Fruit fly (Drosophila melanogaster) whole organism, embryonic: ENCODE data around the gene syd.

Source experiments
- Atf-2 ChIP-seq: fragments of 200-800 bp; sonication (Bioruptor generic); optimal IDR thresholded peaks from 2 replicates; lab custom pipeline; 2016; ENCODE audit warnings: missing biosample characterization, missing genetic modification characterization
- CG11560 ChIP-seq: fragments of 200-800 bp; sonication (Bioruptor generic); IDR thresholded peaks from 3 replicates; pipeline ENCODE4 v1.3.6; 2022; ENCODE audit warnings: missing biosample characterization, missing genetic modification characterization
- CG12155 ChIP-seq: fragments of 200-800 bp; sonication (Bioruptor generic); optimal IDR thresholded peaks from 3 replicates; lab custom pipeline; 2016; ENCODE audit warnings: missing biosample characterization, missing genetic modification characterization
- CG14710 ChIP-seq: fragments of 200-800 bp; sonication (Bioruptor generic); optimal IDR thresholded peaks from 3 replicates; lab custom pipeline; 2019; ENCODE audit warnings: missing biosample characterization, mild to moderate bottlenecking, missing genetic modification characterization, moderate library complexity
- CG15479 ChIP-seq: fragments of 200-800 bp; sonication (Bioruptor generic); optimal IDR thresholded peaks from 3 replicates; lab custom pipeline; 2019; ENCODE audit warnings: missing biosample characterization, mild to moderate bottlenecking, missing genetic modification characterization, moderate library complexity
- CG15601 ChIP-seq: fragments of 200-800 bp; sonication (Bioruptor generic); optimal IDR thresholded peaks from 3 replicates; lab custom pipeline; 2019; ENCODE audit warnings: missing biosample characterization, mild to moderate bottlenecking, missing genetic modification characterization, moderate library complexity
- CG15696 ChIP-seq: fragments of 200-800 bp; sonication (Bioruptor generic); optimal IDR thresholded peaks from 2 replicates; lab custom pipeline; 2019; ENCODE audit warnings: missing biosample characterization, mild to moderate bottlenecking, missing genetic modification characterization, moderate library complexity
- CG1603 ChIP-seq: fragments of 200-800 bp; sonication (Bioruptor generic); optimal IDR thresholded peaks from 2 replicates; lab custom pipeline; 2019; ENCODE audit warnings: missing biosample characterization, mild to moderate bottlenecking, missing genetic modification characterization, moderate library complexity
- CG16815 ChIP-seq: fragments of 200-800 bp; sonication (Bioruptor generic); optimal IDR thresholded peaks from 3 replicates; lab custom pipeline; 2017; ENCODE audit warnings: missing biosample characterization, mild to moderate bottlenecking, missing genetic modification characterization
- CG17361 ChIP-seq: fragments of 200-800 bp; sonication (Bioruptor generic); IDR thresholded peaks from 3 replicates; pipeline ENCODE4 v1.3.6; 2022; ENCODE audit warnings: missing biosample characterization, missing genetic modification characterization
- CG17829 ChIP-seq: fragments of 200-800 bp; optimal IDR thresholded peaks from 2 replicates; lab custom pipeline; 2019; ENCODE audit warnings: missing biosample characterization, mild to moderate bottlenecking, missing genetic modification characterization, moderate library complexity
- CG18476 ChIP-seq: fragments of 200-800 bp; sonication (Bioruptor generic); optimal IDR thresholded peaks from 2 replicates; lab custom pipeline; 2016; ENCODE audit warnings: missing biosample characterization, mild to moderate bottlenecking, missing genetic modification characterization
- CG18619 ChIP-seq: fragments of 200-800 bp; sonication (Bioruptor generic); optimal IDR thresholded peaks from 3 replicates; lab custom pipeline; 2017; ENCODE audit warnings: missing biosample characterization, mild to moderate bottlenecking, missing genetic modification characterization
- CG31388 ChIP-seq: fragments of 200-800 bp; sonication (Bioruptor generic); optimal IDR thresholded peaks from 2 replicates; lab custom pipeline; 2016; ENCODE audit warnings: missing biosample characterization, missing genetic modification characterization
- CG32767 ChIP-seq: fragments of 200-800 bp; sonication (Bioruptor generic); IDR thresholded peaks from 2 replicates; pipeline ENCODE4 v1.3.6; 2022; ENCODE audit warnings: missing biosample characterization, missing genetic modification characterization
- CG3407 ChIP-seq: fragments of 200-800 bp; sonication (Bioruptor generic); optimal IDR thresholded peaks from 2 replicates; lab custom pipeline; 2018; ENCODE audit warnings: missing biosample characterization, mild to moderate bottlenecking, missing genetic modification characterization
- CG3847 ChIP-seq: fragments of 200-800 bp; sonication (Bioruptor generic); IDR thresholded peaks from 2 replicates; pipeline ENCODE4 v1.3.6; 2022; ENCODE audit warnings: missing biosample characterization, missing genetic modification characterization
- CG6175 ChIP-seq: fragments of 200-800 bp; sonication (Bioruptor generic); IDR thresholded peaks from 3 replicates; pipeline ENCODE4 v1.3.6; 2022; ENCODE audit warnings: missing biosample characterization, missing genetic modification characterization
- CG6765 ChIP-seq: fragments of 200-800 bp; sonication (Bioruptor generic); optimal IDR thresholded peaks from 3 replicates; lab custom pipeline; 2017; ENCODE audit warnings: missing biosample characterization, mild to moderate bottlenecking, missing genetic modification characterization
- CG6813 ChIP-seq: fragments of 200-800 bp; sonication (Bioruptor generic); optimal IDR thresholded peaks from 2 replicates; lab custom pipeline; 2017; ENCODE audit warnings: missing biosample characterization, missing genetic modification characterization, mild to moderate bottlenecking, moderate library complexity, missing genetic modification reagents
- CG7963 ChIP-seq: fragments of 200-800 bp; sonication (Bioruptor generic); IDR thresholded peaks from 3 replicates; pipeline ENCODE4 v1.3.6; 2022; ENCODE audit warnings: missing biosample characterization, missing genetic modification characterization; ENCODE audit not compliant: partially characterized antibody
- CG9727 ChIP-seq: fragments of 200-800 bp; sonication (Bioruptor generic); optimal IDR thresholded peaks from 3 replicates; lab custom pipeline; 2017; ENCODE audit warnings: missing biosample characterization, mild to moderate bottlenecking, missing genetic modification characterization
- Fer1 ChIP-seq: fragments of 200-800 bp; sonication (Bioruptor generic); optimal IDR thresholded peaks from 2 replicates; lab custom pipeline; 2017; ENCODE audit warnings: missing biosample characterization, mild to moderate bottlenecking, missing genetic modification characterization
- HLH3B ChIP-seq: fragments of 200-800 bp; sonication (Bioruptor generic); IDR thresholded peaks from 2 replicates; pipeline ENCODE4 v1.3.6; 2022; ENCODE audit warnings: missing biosample characterization, missing genetic modification characterization
- Jarid2 ChIP-seq: fragments of 200-800 bp; sonication (Bioruptor generic); optimal IDR thresholded peaks from 3 replicates; lab custom pipeline; 2017; ENCODE audit warnings: mild to moderate bottlenecking, missing biosample characterization, missing genetic modification reagents, missing genetic modification characterization
- MESR4 ChIP-seq: fragments of 200-800 bp; sonication (Bioruptor generic); optimal IDR thresholded peaks from 2 replicates; lab custom pipeline; 2018; ENCODE audit warnings: missing biosample characterization, mild to moderate bottlenecking, missing genetic modification characterization, moderate library complexity
- Mes4 ChIP-seq: fragments of 200-800 bp; sonication (Bioruptor generic); optimal IDR thresholded peaks from 2 replicates; lab custom pipeline; 2016; ENCODE audit warnings: missing biosample characterization, missing genetic modification characterization
- Mrtf ChIP-seq: fragments of 200-800 bp; sonication (Bioruptor generic); IDR thresholded peaks from 3 replicates; pipeline ENCODE4 v1.3.6; 2022; ENCODE audit warnings: missing biosample characterization, missing genetic modification characterization
- Sry-β ChIP-seq: fragments of 200-800 bp; sonication (Bioruptor generic); optimal IDR thresholded peaks from 2 replicates; lab custom pipeline; 2018; ENCODE audit warnings: missing biosample characterization, mild to moderate bottlenecking, missing genetic modification characterization, moderate library complexity
- amos ChIP-seq: fragments of 200-800 bp; sonication (Bioruptor generic); IDR thresholded peaks from 2 replicates; pipeline ENCODE4 v1.3.6; 2022; ENCODE audit warnings: missing biosample characterization, missing genetic modification characterization; ENCODE audit not compliant: partially characterized antibody
- bowl ChIP-seq: fragments of 200-800 bp; sonication (Bioruptor generic); IDR thresholded peaks from 2 replicates; pipeline ENCODE4 v1.3.6; 2022; ENCODE audit warnings: missing biosample characterization, missing genetic modification characterization
- bsh ChIP-seq, 2 experiments: fragments of 200-800 bp; sonication (Bioruptor generic); optimal IDR thresholded peaks; 2 replicates each; lab custom pipeline; 2017 to 2018; ENCODE audit warnings: mild to moderate bottlenecking in 2 of 2, missing biosample characterization in 2 of 2, missing genetic modification characterization in 2 of 2, moderate library complexity in 1 of 2
- chif ChIP-seq, 2 experiments: fragments of 200-800 bp; sonication (Bioruptor generic); optimal IDR thresholded peaks; 3 replicates each; lab custom pipeline; 2016; ENCODE audit warnings: missing biosample characterization in 2 of 2, missing genetic modification characterization in 2 of 2
- fd3F ChIP-seq: fragments of 200-800 bp; sonication (Bioruptor generic); optimal IDR thresholded peaks from 2 replicates; lab custom pipeline; 2018; ENCODE audit warnings: missing biosample characterization, mild to moderate bottlenecking, missing genetic modification characterization, moderate library complexity
- ham ChIP-seq: fragments of 200-800 bp; sonication (Bioruptor generic); IDR thresholded peaks from 2 replicates; pipeline ENCODE4 v1.3.6; 2022; ENCODE audit warnings: missing biosample characterization, missing genetic modification characterization
- hb ChIP-seq: fragments of 200-800 bp; sonication (Bioruptor generic); IDR thresholded peaks from 3 replicates; pipeline ENCODE4 v1.3.6; 2022; ENCODE audit warnings: missing biosample characterization, missing genetic modification characterization; ENCODE audit not compliant: partially characterized antibody
- her ChIP-seq: fragments of 200-800 bp; sonication (Bioruptor generic); optimal IDR thresholded peaks from 2 replicates; lab custom pipeline; 2016; ENCODE audit warnings: missing biosample characterization, missing genetic modification characterization
- kay ChIP-seq: fragments of 200-800 bp; sonication (Bioruptor generic); optimal IDR thresholded peaks from 2 replicates; lab custom pipeline; 2016; ENCODE audit warnings: missing biosample characterization, missing genetic modification characterization
- lbe ChIP-seq: fragments of 200-800 bp; sonication (Bioruptor generic); optimal IDR thresholded peaks from 2 replicates; lab custom pipeline; 2016; ENCODE audit warnings: missing biosample characterization, mild to moderate bottlenecking, missing genetic modification characterization
- lov ChIP-seq, 2 experiments: fragments of 200-800 bp in 1 of 2; fragments of >200 bp in 1 of 2; sonication (Bioruptor generic) in 1 of 2; IDR thresholded peaks in 1 of 2; optimal IDR thresholded peaks in 1 of 2; 2 replicates in 1 of 2; 3 replicates in 1 of 2; pipeline versions ENCODE4 v1.3.6 to Lab custom; 2017 to 2022; ENCODE audit warnings: missing biosample characterization in 1 of 2, missing genetic modification characterization in 1 of 2
- luna ChIP-seq: fragments of 200-800 bp; sonication (Bioruptor generic); optimal IDR thresholded peaks from 2 replicates; lab custom pipeline; 2016; ENCODE audit warnings: missing biosample characterization, missing genetic modification characterization
- mirr ChIP-seq: fragments of 200-800 bp; sonication (Bioruptor generic); optimal IDR thresholded peaks from 3 replicates; lab custom pipeline; 2018; ENCODE audit warnings: missing biosample characterization, mild to moderate bottlenecking, missing genetic modification characterization
- row ChIP-seq: fragments of 200-800 bp; sonication (Bioruptor generic); IDR thresholded peaks from 3 replicates; pipeline ENCODE4 v1.3.6; 2022; ENCODE audit warnings: missing biosample characterization, missing genetic modification characterization
- schlank ChIP-seq: fragments of 200-800 bp; sonication (Bioruptor generic); optimal IDR thresholded peaks from 2 replicates; lab custom pipeline; 2018; ENCODE audit warnings: missing biosample characterization, mild to moderate bottlenecking, missing genetic modification characterization
- sd ChIP-seq: fragments of 200-800 bp; sonication (Bioruptor generic); optimal IDR thresholded peaks from 3 replicates; lab custom pipeline; 2018; ENCODE audit warnings: missing biosample characterization, mild to moderate bottlenecking, missing genetic modification characterization, moderate library complexity
- sens ChIP-seq: fragments of 200-800 bp; sonication (Bioruptor generic); peaks from one replicate; lab custom pipeline; 2016; ENCODE audit warnings: missing biosample characterization, missing genetic modification characterization
- sug ChIP-seq: fragments of 200-800 bp; optimal IDR thresholded peaks from 2 replicates; lab custom pipeline; 2019; ENCODE audit warnings: missing biosample characterization, mild to moderate bottlenecking, missing genetic modification characterization, moderate library complexity
- toy ChIP-seq: fragments of 200-800 bp; sonication (Bioruptor generic); IDR thresholded peaks from 2 replicates; pipeline ENCODE4 v1.3.6; 2022; ENCODE audit warnings: missing biosample characterization, missing genetic modification characterization
- trh ChIP-seq: fragments of 200-800 bp; sonication (Bioruptor generic); optimal IDR thresholded peaks from 2 replicates; lab custom pipeline; 2016; ENCODE audit warnings: missing biosample characterization, missing genetic modification characterization
- unc-4 ChIP-seq: fragments of 200-800 bp; sonication (Bioruptor generic); IDR thresholded peaks from 2 replicates; pipeline ENCODE4 v1.3.6; 2022; ENCODE audit warnings: missing biosample characterization, missing genetic modification characterization; ENCODE audit not compliant: partially characterized antibody

The syd gene

dm6 chr3L:7935933-7936494, at the start of gene syd, which contains the start of gene Srp9 (continued):
- TF ChIP-seq HLH3B (GFP tag; lab: Robert Waterston, UW) = no peak
- no peak for TF ChIP-seq CG3847 (GFP tag; lab: Robert Waterston, UW)
- no peak for TF ChIP-seq CG7963 (GFP tag; lab: Robert Waterston, UW)
- TF ChIP-seq Sry-β (GFP tag; lab: Kevin White, UChicago) = peak; percentile 1
- no peak for TF ChIP-seq Jarid2 (GFP tag; lab: Kevin White, UChicago)
- no peak for TF ChIP-seq trh
- no peak for TF ChIP-seq CG9727 (GFP tag; lab: Kevin White, UChicago)
- no peak for TF ChIP-seq Mes4
- TF ChIP-seq her = no peak
- TF ChIP-seq CG15601 = no peak
- peak; percentile 98 for TF ChIP-seq CG11560 (tag; lab: Robert Waterston, UW)
- peak; percentile 31 for TF ChIP-seq CG17829
- TF ChIP-seq Atf-2 = no peak
- no peak for TF ChIP-seq sens (GFP tag; lab: Kevin White, UChicago)
- no peak for TF ChIP-seq chif (GFP tag; optimal IDR thresholded peaks at IDR 0.05; lab: Kevin White, UChicago)
- TF ChIP-seq lbe (GFP tag; lab: Kevin White, UChicago) = peak; percentile 25
- TF ChIP-seq CG6765 = no peak
- TF ChIP-seq bowl (GFP tag; lab: Robert Waterston, UW) = no peak
- no peak for TF ChIP-seq CG15696 (tag; lab: Kevin White, UChicago)
- TF ChIP-seq mirr (GFP tag; lab: Kevin White, UChicago) = no peak
- no peak for TF ChIP-seq hb (GFP tag; lab: Robert Waterston, UW)
- TF ChIP-seq CG18476 (GFP tag; lab: Kevin White, UChicago) = no peak
- TF ChIP-seq Fer1 (GFP tag; lab: Kevin White, UChicago) = no peak
- TF ChIP-seq ham (GFP tag; lab: Robert Waterston, UW) = no peak
- no peak for TF ChIP-seq CG15479 (GFP tag; lab: Kevin White, UChicago)
- TF ChIP-seq CG6813 (GFP tag; lab: Kevin White, UChicago) = no peak
- TF ChIP-seq lov (optimal IDR thresholded peaks at IDR 0.05; lab: Kevin White, UChicago) = no peak
- TF ChIP-seq lov (GFP tag; IDR thresholded peaks at IDR 0.05; lab: Robert Waterston, UW) = no peak
- TF ChIP-seq CG14710 (tag; lab: Kevin White, UChicago) = peak; percentile 64
- peak; percentile 90 for TF ChIP-seq MESR4 (GFP tag; lab: Kevin White, UChicago)
- no peak for TF ChIP-seq bsh (GFP tag; optimal IDR thresholded peaks at IDR 0.05; lab: Kevin White, UChicago)
- no peak; the same call in 1 of the 2 replicates for TF ChIP-seq amos (GFP tag; lab: Robert Waterston, UW)
- no peak for TF ChIP-seq CG32767 (GFP tag; lab: Robert Waterston, UW)
- no peak for TF ChIP-seq toy (GFP tag; lab: Robert Waterston, UW)
- no peak for TF ChIP-seq CG31388 (GFP tag; lab: Kevin White, UChicago)
- TF ChIP-seq schlank (tag; lab: Kevin White, UChicago) = no peak
- TF ChIP-seq sug (tag; lab: Kevin White, UChicago) = peak; percentile 20
- peak; percentile 58 for TF ChIP-seq sd (tag; lab: Kevin White, UChicago)
- no peak for TF ChIP-seq CG16815
- TF ChIP-seq unc-4 = peak; percentile 23; the same call in 1 of the 2 replicates
- TF ChIP-seq row (GFP tag; lab: Robert Waterston, UW) = peak; percentile 12; the same call in 1 of the 3 replicates
- no peak for TF ChIP-seq CG18619 (GFP tag; lab: Kevin White, UChicago)
- no peak for TF ChIP-seq CG3407 (GFP tag; lab: Kevin White, UChicago)
- TF ChIP-seq Mrtf (GFP tag; lab: Robert Waterston, UW) = no peak
- 0 out of 3 replicates have a peak, but pooled peaks have one; percentile 25 for TF ChIP-seq CG17361
- no peak for TF ChIP-seq luna (GFP tag; lab: Kevin White, UChicago)
- TF ChIP-seq kay = no peak
- TF ChIP-seq CG6175 (GFP tag; lab: Robert Waterston, UW) = no peak
- no peak for TF ChIP-seq CG12155 (GFP tag; lab: Kevin White, UChicago)
- no peak for TF ChIP-seq fd3F
- TF ChIP-seq CG1603 = no peak
